Worm (Caenorhabditis elegans): ENCODE results near the gene sdz-16.

DNA sequence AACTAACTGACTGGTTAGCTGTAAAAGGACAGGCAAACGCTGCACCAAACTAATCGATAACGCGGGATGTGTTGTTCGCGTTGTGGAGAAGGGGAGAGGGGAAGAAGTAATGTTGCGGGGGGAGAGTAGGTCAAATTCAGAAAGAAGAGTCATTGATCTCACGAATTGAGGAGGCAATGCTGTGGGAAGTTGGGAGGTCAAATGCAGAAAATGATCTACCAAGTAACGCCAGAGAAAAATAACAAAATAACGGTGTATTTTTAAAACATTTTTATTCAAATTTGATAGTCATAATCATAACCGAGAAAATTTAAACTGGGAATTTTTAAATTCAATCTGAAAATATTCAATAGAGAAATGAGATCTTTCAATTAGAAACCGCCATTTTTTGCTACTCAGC, 22.3 kb upstream of the sdz-16 start, which contains the start of gene lsy-27:
- TF ChIP-seq ref-1 (GFP tag; conservative IDR thresholded peaks at IDR 0.05) (no peak), flt-1 (GFP tag; IDR thresholded peaks at IDR 0.05) (no peak), med-1 (GFP tag; optimal IDR thresholded peaks at IDR 0.05; ENCODE audit: insufficient read depth) (no peak), T22C8.4 (GFP tag; IDR thresholded peaks at IDR 0.05) (no peak), ztf-29 (GFP tag; IDR thresholded peaks at IDR 0.05) (no peak), klf-2 (GFP tag; conservative IDR thresholded peaks at IDR 0.05) (no peak)
